Worm (Caenorhabditis elegans) whole organism, young adult: ENCODE measurements around the gene T22B2.2.
A peak's percentile ranks its signal among the peaks of the same experiment; 100 is the strongest.

Experiments used
- B0019.2 ChIP-seq: fragments of 200-800 bp; sonication (Bioruptor generic); conservative IDR thresholded peaks from 2 replicates; pipeline ENCODE4 v1.3.6; 2022; ENCODE audit warnings: missing genetic modification reagents, missing genetic modification characterization, missing compliant biosample characterization
- B0035.1 ChIP-seq: sonication (generic microtip); optimal IDR thresholded peaks from 2 replicates; lab custom pipeline; 2016; ENCODE audit warnings: missing genetic modification characterization, mild to moderate bottlenecking, missing compliant biosample characterization, missing genotype, missing genetic modification reagents
- C17E4.6 ChIP-seq: fragments of 200-800 bp; sonication (Bioruptor generic); IDR thresholded peaks from 2 replicates; pipeline ENCODE4 v1.3.6; 2022; ENCODE audit warnings: missing genetic modification reagents, missing genetic modification characterization, missing compliant biosample characterization
- F33H1.4 ChIP-seq: fragments of 200-800 bp; sonication (Bioruptor generic); IDR thresholded peaks from 2 replicates; pipeline ENCODE4 v1.3.6; 2022; ENCODE audit warnings: missing genetic modification reagents, missing genetic modification characterization, missing compliant biosample characterization
- F39B2.1 ChIP-seq: fragments of 200-800 bp; sonication (Bioruptor generic); IDR thresholded peaks from 2 replicates; pipeline ENCODE4 v1.3.6; 2022; ENCODE audit warnings: missing genetic modification reagents, missing genetic modification characterization, missing compliant biosample characterization
- F57A8.1 ChIP-seq: fragments of 200-800 bp; sonication (Bioruptor generic); optimal IDR thresholded peaks from 2 replicates; lab custom pipeline; 2018; ENCODE audit warnings: mild to moderate bottlenecking, missing genetic modification characterization, moderate library complexity, missing compliant biosample characterization
- K11D2.4 ChIP-seq: fragments of 200-800 bp; sonication (Bioruptor generic); IDR thresholded peaks from 2 replicates; pipeline ENCODE4 v1.3.6; 2022; ENCODE audit warnings: missing genetic modification reagents, missing genetic modification characterization, missing compliant biosample characterization
- T26A5.8 ChIP-seq: sonication (generic microtip); optimal IDR thresholded peaks from 2 replicates; lab custom pipeline; 2016; ENCODE audit warnings: missing genetic modification characterization, missing compliant biosample characterization
- Y53G8AR.9 ChIP-seq: fragments of 200-800 bp; sonication (Bioruptor generic); conservative IDR thresholded peaks from 2 replicates; pipeline ENCODE4 v1.3.6; 2022; ENCODE audit warnings: missing genetic modification reagents, missing genetic modification characterization, missing compliant biosample characterization
- Y95B8A.8 ChIP-seq: fragments of 200-800 bp; sonication (Bioruptor generic); IDR thresholded peaks from 2 replicates; pipeline ENCODE4 v1.3.6; 2022; ENCODE audit warnings: missing genetic modification reagents, missing genetic modification characterization, missing compliant biosample characterization
- akir-1 ChIP-seq: fragments of 200-800 bp; sonication (Bioruptor generic); optimal IDR thresholded peaks from 2 replicates; lab custom pipeline; 2018; ENCODE audit warnings: mild to moderate bottlenecking, missing genetic modification characterization, moderate library complexity, missing compliant biosample characterization
- aptf-3 ChIP-seq: fragments of 200-800 bp; sonication (Bioruptor generic); IDR thresholded peaks from 2 replicates; pipeline ENCODE4 v1.3.6; 2022; ENCODE audit warnings: missing genetic modification characterization, missing compliant biosample characterization
- bed-2 ChIP-seq: fragments of 200-800 bp; sonication (Bioruptor generic); IDR thresholded peaks from 2 replicates; pipeline ENCODE4 v1.3.6; 2022; ENCODE audit warnings: missing genetic modification reagents, missing genetic modification characterization, missing compliant biosample characterization
- ccch-3 ChIP-seq: fragments of 200-800 bp; sonication (Bioruptor generic); optimal IDR thresholded peaks from 2 replicates; lab custom pipeline; 2018; ENCODE audit warnings: mild to moderate bottlenecking, missing genetic modification characterization, missing compliant biosample characterization
- ceh-100 ChIP-seq: fragments of 200-800 bp; sonication (Bioruptor generic); IDR thresholded peaks from 2 replicates; pipeline ENCODE4 v1.3.6; 2022; ENCODE audit warnings: missing genetic modification reagents, missing genetic modification characterization, missing compliant biosample characterization
- ceh-58 ChIP-seq: fragments of 200-800 bp; sonication (Bioruptor generic); IDR thresholded peaks from 2 replicates; pipeline ENCODE4 v1.3.6; 2022; ENCODE audit warnings: missing genetic modification characterization, missing compliant biosample characterization
- ceh-79 ChIP-seq: sonication (generic microtip); optimal IDR thresholded peaks from 2 replicates; lab custom pipeline; 2017; ENCODE audit warnings: mild to moderate bottlenecking, missing genetic modification characterization, missing compliant biosample characterization
- die-1 ChIP-seq: sonication (generic microtip); optimal IDR thresholded peaks from 2 replicates; lab custom pipeline; 2016; ENCODE audit warnings: missing genotype, mild to moderate bottlenecking, missing genetic modification characterization, missing compliant biosample characterization
- dox-1 ChIP-seq: fragments of 200-800 bp; sonication (Bioruptor generic); IDR thresholded peaks from 2 replicates; pipeline ENCODE4 v1.3.6; 2022; ENCODE audit warnings: missing genetic modification reagents, missing genetic modification characterization, missing compliant biosample characterization
- dpl-1 ChIP-seq: fragments of 150-350 bp; optimal IDR thresholded peaks from 2 replicates; lab custom pipeline; 2014; ENCODE audit warnings: missing biosample characterization, missing genetic modification reagents, missing genetic modification characterization
- egrh-3 ChIP-seq: fragments of 200-800 bp; sonication (Bioruptor generic); IDR thresholded peaks from 2 replicates; pipeline ENCODE4 v1.3.6; 2022; ENCODE audit warnings: missing genetic modification reagents, missing genetic modification characterization, missing compliant biosample characterization
- ets-4 ChIP-seq: fragments of 200-800 bp; sonication (Bioruptor generic); optimal IDR thresholded peaks from 2 replicates; lab custom pipeline; 2018; ENCODE audit warnings: mild to moderate bottlenecking, missing genetic modification characterization, missing compliant biosample characterization
- fkh-3 ChIP-seq: sonication (generic microtip); optimal IDR thresholded peaks from 2 replicates; lab custom pipeline; 2016; ENCODE audit warnings: mild to moderate bottlenecking, missing genetic modification characterization, missing compliant biosample characterization
- hmg-20 ChIP-seq: fragments of 200-800 bp; sonication (Bioruptor generic); IDR thresholded peaks from 2 replicates; pipeline ENCODE4 v1.3.6; 2022; ENCODE audit warnings: missing genetic modification reagents, missing genetic modification characterization, missing compliant biosample characterization
- let-526 ChIP-seq: fragments of 200-800 bp; sonication (Bioruptor generic); IDR thresholded peaks from 2 replicates; pipeline ENCODE4 v1.3.6; 2022; ENCODE audit warnings: missing genetic modification reagents, missing genetic modification characterization, missing compliant biosample characterization
- lin-26 ChIP-seq: fragments of 200-800 bp; sonication (Bioruptor generic); IDR thresholded peaks from 2 replicates; pipeline ENCODE4 v1.3.6; 2022; ENCODE audit warnings: missing genetic modification reagents, missing genetic modification characterization, missing compliant biosample characterization
- lin-40 ChIP-seq: sonication (generic microtip); optimal IDR thresholded peaks from 2 replicates; lab custom pipeline; 2016; ENCODE audit warnings: missing genetic modification characterization, mild to moderate bottlenecking, missing compliant biosample characterization, missing genotype, missing genetic modification reagents
- lin-54 ChIP-seq: fragments of 200-800 bp; sonication (Bioruptor generic); optimal IDR thresholded peaks from 2 replicates; lab custom pipeline; 2018; ENCODE audit warnings: mild to moderate bottlenecking, missing genetic modification characterization, missing compliant biosample characterization
- lsy-27 ChIP-seq: sonication (generic microtip); optimal IDR thresholded peaks from 2 replicates; lab custom pipeline; 2017; ENCODE audit warnings: missing genetic modification characterization, mild to moderate bottlenecking, missing compliant biosample characterization, antibody characterized with exemption, missing genotype, borderline replicate concordance; ENCODE audit not compliant: insufficient read depth
- madf-3 ChIP-seq: fragments of 200-800 bp; sonication (Bioruptor generic); IDR thresholded peaks from 2 replicates; pipeline ENCODE4 v1.3.6; 2022; ENCODE audit warnings: missing genetic modification reagents, missing genetic modification characterization, missing compliant biosample characterization
- mcd-1 ChIP-seq: fragments of 200-800 bp; sonication (Bioruptor generic); IDR thresholded peaks from 2 replicates; pipeline ENCODE4 v1.3.6; 2022; ENCODE audit warnings: missing genetic modification reagents, missing genetic modification characterization, missing compliant biosample characterization
- nfyb-1 ChIP-seq: fragments of 200-800 bp; sonication (Bioruptor generic); IDR thresholded peaks from 2 replicates; pipeline ENCODE4 v1.3.6; 2022; ENCODE audit warnings: missing genetic modification reagents, missing genetic modification characterization, missing compliant biosample characterization
- nhr-120 ChIP-seq: fragments of 200-800 bp; sonication (Bioruptor generic); IDR thresholded peaks from 2 replicates; pipeline ENCODE4 v1.3.6; 2022; ENCODE audit warnings: missing genetic modification characterization, missing compliant biosample characterization
- nhr-179 ChIP-seq: sonication (generic microtip); optimal IDR thresholded peaks from 2 replicates; lab custom pipeline; 2016; ENCODE audit warnings: mild to moderate bottlenecking, missing genetic modification characterization, missing compliant biosample characterization
- nhr-27 ChIP-seq: fragments of 200-800 bp; sonication (Bioruptor generic); optimal IDR thresholded peaks from 2 replicates; lab custom pipeline; 2018; ENCODE audit warnings: mild to moderate bottlenecking, missing genetic modification characterization, moderate library complexity, missing compliant biosample characterization
- nhr-80 ChIP-seq: sonication (generic microtip); optimal IDR thresholded peaks from 2 replicates; lab custom pipeline; 2016; ENCODE audit warnings: missing genetic modification characterization, missing compliant biosample characterization
- pha-4 ChIP-seq: fragments of 150-350 bp; sonication (generic microtip); optimal IDR thresholded peaks from 2 replicates; lab custom pipeline; 2014; ENCODE audit warnings: missing biosample characterization, missing genetic modification reagents, missing genetic modification characterization
- rcor-1 ChIP-seq: fragments of 200-800 bp; sonication (Bioruptor generic); IDR thresholded peaks from 2 replicates; pipeline ENCODE4 v1.3.6; 2022; ENCODE audit warnings: missing genetic modification reagents, missing genetic modification characterization, missing compliant biosample characterization
- rec-8 ChIP-seq, 2 experiments: sonication (generic microtip); optimal IDR thresholded peaks; 2 replicates each; lab custom pipeline; 2016; ENCODE audit warnings: mild to moderate bottlenecking in 2 of 2, missing genetic modification characterization in 2 of 2, missing genetic modification reagents in 2 of 2, missing genotype in 2 of 2, missing biosample characterization in 1 of 2, missing compliant biosample characterization in 1 of 2, moderate library complexity in 1 of 2
- sea-2 ChIP-seq: fragments of 200-800 bp; sonication (Bioruptor generic); IDR thresholded peaks from 2 replicates; pipeline ENCODE4 v1.3.6; 2022; ENCODE audit warnings: missing genetic modification characterization, missing compliant biosample characterization
- snpc-1.1 ChIP-seq: sonication (generic microtip); optimal IDR thresholded peaks from 2 replicates; lab custom pipeline; 2017; ENCODE audit warnings: missing genetic modification characterization, mild to moderate bottlenecking, missing compliant biosample characterization, antibody characterized with exemption, moderate library complexity, missing genotype, missing genetic modification reagents; ENCODE audit not compliant: insufficient read depth
- snpc-1.3 ChIP-seq: sonication (generic microtip); optimal IDR thresholded peaks from 2 replicates; lab custom pipeline; 2017; ENCODE audit warnings: missing genetic modification characterization, mild to moderate bottlenecking, missing compliant biosample characterization, antibody characterized with exemption, moderate library complexity, missing genotype, missing genetic modification reagents; ENCODE audit not compliant: insufficient read depth
- sptf-2 ChIP-seq: fragments of 200-800 bp; sonication (Bioruptor generic); optimal IDR thresholded peaks from 2 replicates; lab custom pipeline; 2018; ENCODE audit warnings: mild to moderate bottlenecking, missing genetic modification characterization, missing compliant biosample characterization
- tbp1 ChIP-seq: fragments of 200-800 bp; sonication (Bioruptor generic); optimal IDR thresholded peaks from 2 replicates; lab custom pipeline; 2018; ENCODE audit warnings: mild to moderate bottlenecking, missing genetic modification characterization, missing compliant biosample characterization
- tbx-9 ChIP-seq: sonication (generic microtip); optimal IDR thresholded peaks from 2 replicates; lab custom pipeline; 2016; ENCODE audit warnings: borderline replicate concordance, missing genetic modification characterization, inconsistent platforms, missing compliant biosample characterization
- xnd-1 ChIP-seq: sonication (generic microtip); optimal IDR thresholded peaks from 2 replicates; lab custom pipeline; 2016; ENCODE audit warnings: missing genotype, missing genetic modification reagents, missing genetic modification characterization, missing compliant biosample characterization
- zfh-2 ChIP-seq: fragments of 200-800 bp; sonication (Bioruptor generic); conservative IDR thresholded peaks from 2 replicates; pipeline ENCODE4 v1.3.6; 2022; ENCODE audit warnings: missing genetic modification reagents, missing genetic modification characterization, missing compliant biosample characterization

The T22B2.2 gene

ce11 chrX:3969980-3970403 lies 49.8 kb downstream of the T22B2.2 start (continued):
- TF ChIP-seq ets-4 (peak; percentile 14), ceh-100 (peak; percentile 29; the same call in 1 of the 2 replicates), B0019.2 (peak; percentile 54; the same call in 1 of the 2 replicates), K11D2.4 (GFP tag; lab: Robert Waterston, UW) (peak; percentile 75), mcd-1 (peak; percentile 66), tbp1 (GFP tag; lab: Kevin White, UChicago) (peak; percentile 93), B0035.1 (tag; lab: Kevin White, UChicago) (peak; percentile 61), ceh-79 (tag; lab: Kevin White, UChicago) (peak; percentile 77), hmg-20 (0 out of 2 replicates have a peak, but pooled peaks have one; percentile 5), ceh-58 (GFP tag; lab: Robert Waterston, UW) (0 out of 2 replicates have a peak, but pooled peaks have one; percentile 61), egrh-3 (GFP tag; lab: Robert Waterston, UW) (peak; percentile 36), ccch-3 (GFP tag; lab: Kevin White, UChicago) (peak; percentile 7), xnd-1 (tag; lab: Kevin White, UChicago) (no peak), fkh-3 (no peak), snpc-1.1 (no peak), nhr-120 (peak; percentile 68; the same call in 1 of the 2 replicates), rcor-1 (GFP tag; lab: Robert Waterston, UW) (peak; percentile 90), dox-1 (GFP tag; lab: Robert Waterston, UW) (peak; percentile 94), F39B2.1 (no peak), nfyb-1 (peak; percentile 89), pha-4 (tag; lab: Kevin White, UChicago) (no peak), lsy-27 (tag; lab: Kevin White, UChicago) (peak; percentile 38), sea-2 (GFP tag; lab: Robert Waterston, UW) (no peak), C17E4.6 (GFP tag; lab: Robert Waterston, UW) (peak; percentile 82), nhr-179 (tag; lab: Kevin White, UChicago) (no peak), sptf-2 (GFP tag; lab: Kevin White, UChicago) (no peak), madf-3 (0 out of 2 replicates have a peak, but pooled peaks have one; percentile 68), lin-54 (peak; percentile 66), Y53G8AR.9 (peak; percentile 89), lin-26 (GFP tag; lab: Robert Waterston, UW) (peak; percentile 88), dpl-1 (no peak), tbx-9 (tag; lab: Kevin White, UChicago) (peak; percentile 60), die-1 (tag; lab: Kevin White, UChicago) (peak; percentile 91), aptf-3 (GFP tag; lab: Robert Waterston, UW) (peak; percentile 53; the same call in 1 of the 2 replicates), nhr-80 (tag; lab: Kevin White, UChicago) (peak; percentile 47), nhr-27 (tag; lab: Kevin White, UChicago) (no peak), F33H1.4 (GFP tag; lab: Robert Waterston, UW) (0 out of 2 replicates have a peak, but pooled peaks have one; percentile 6), akir-1 (no peak), bed-2 (0 out of 2 replicates have a peak, but pooled peaks have one; percentile 60), rec-8 (tag; optimal IDR thresholded peaks at IDR 0.05; lab: Kevin White, UChicago) (peak; percentile 12 to 78), snpc-1.3 (tag; lab: Kevin White, UChicago) (peak; percentile 51), lin-40 (tag; lab: Kevin White, UChicago) (peak; percentile 86), let-526 (GFP tag; lab: Robert Waterston, UW) (0 out of 2 replicates have a peak, but pooled peaks have one; percentile 14), T26A5.8 (tag; lab: Kevin White, UChicago) (peak; percentile 8), zfh-2 (GFP tag; lab: Robert Waterston, UW) (peak; percentile 86), F57A8.1 (peak; percentile 67), Y95B8A.8 (GFP tag; lab: Robert Waterston, UW) (peak; percentile 76; the same call in 1 of the 2 replicates)
